Fruit fly (Drosophila melanogaster) whole organism: ENCODE results near the gene tHMG2.

ENCODE experiments used
- pan ChIP-seq: fragments of >200 bp; optimal IDR thresholded peaks from 2 replicates; lab custom pipeline; 2017
- usp ChIP-seq: fragments of >200 bp; optimal IDR thresholded peaks from 2 replicates; lab custom pipeline; 2017; ENCODE audit warnings: missing biosample characterization, missing genetic modification characterization, mixed read lengths

dm6 chr3R:22525546-22526352 is 33.0 kb downstream of the tHMG2 start:
- no peak for TF ChIP-seq pan
- TF ChIP-seq usp (GFP tag; lab: Kevin White, UChicago): no peak
